Worm (Caenorhabditis elegans) whole organism, young adult: ENCODE data around the gene ZK105.6.

Experiments
- B0336.3 ChIP-seq: fragments of 200-800 bp; sonication (Bioruptor generic); IDR thresholded peaks from 2 replicates; pipeline ENCODE4 v1.3.6; 2022; ENCODE audit warnings: missing genetic modification characterization, missing compliant biosample characterization
- F23B12.7 ChIP-seq: sonication (generic microtip); optimal IDR thresholded peaks from 2 replicates; lab custom pipeline; 2017; ENCODE audit warnings: missing genetic modification characterization, mild to moderate bottlenecking, missing compliant biosample characterization, antibody characterized with exemption, moderate library complexity; ENCODE audit not compliant: insufficient read depth
- Y53G8AR.9 ChIP-seq: fragments of 200-800 bp; sonication (Bioruptor generic); conservative IDR thresholded peaks from 2 replicates; pipeline ENCODE4 v1.3.6; 2022; ENCODE audit warnings: missing genetic modification reagents, missing genetic modification characterization, missing compliant biosample characterization
- aptf-3 ChIP-seq: fragments of 200-800 bp; sonication (Bioruptor generic); IDR thresholded peaks from 2 replicates; pipeline ENCODE4 v1.3.6; 2022; ENCODE audit warnings: missing genetic modification characterization, missing compliant biosample characterization
- ceh-27 ChIP-seq: fragments of 200-800 bp; sonication (Bioruptor generic); optimal IDR thresholded peaks from 2 replicates; lab custom pipeline; 2018; ENCODE audit warnings: mild to moderate bottlenecking, missing genetic modification characterization, moderate library complexity, missing compliant biosample characterization
- efl-1 ChIP-seq: fragments of 150-350 bp; optimal IDR thresholded peaks from 2 replicates; lab custom pipeline; 2014; ENCODE audit warnings: missing biosample characterization, missing genetic modification reagents, missing genetic modification characterization
- egrh-3 ChIP-seq: fragments of 200-800 bp; sonication (Bioruptor generic); IDR thresholded peaks from 2 replicates; pipeline ENCODE4 v1.3.6; 2022; ENCODE audit warnings: missing genetic modification reagents, missing genetic modification characterization, missing compliant biosample characterization
- ekl-4 ChIP-seq: fragments of 200-800 bp; sonication (Bioruptor generic); IDR thresholded peaks from 2 replicates; pipeline ENCODE4 v1.3.6; 2022; ENCODE audit warnings: missing genetic modification reagents, missing genetic modification characterization, missing compliant biosample characterization
- hmg-1.2 ChIP-seq: fragments of 200-800 bp; sonication (Bioruptor generic); IDR thresholded peaks from 2 replicates; pipeline ENCODE4 v1.3.6; 2022; ENCODE audit warnings: missing genetic modification reagents, missing genetic modification characterization, missing compliant biosample characterization
- lin-35 ChIP-seq, 3 experiments: fragments of 150-350 bp in 2 of 3; sonication (generic microtip) in 1 of 3; optimal IDR thresholded peaks; 2 replicates each; lab custom pipeline; 2014 to 2018; ENCODE audit warnings: missing biosample characterization in 3 of 3, missing genetic modification characterization in 3 of 3, missing genetic modification reagents in 3 of 3
- lir-1 ChIP-seq: fragments of 200-800 bp; sonication (Bioruptor generic); conservative IDR thresholded peaks from 2 replicates; pipeline ENCODE4 v1.3.6; 2022; ENCODE audit warnings: missing genetic modification reagents, missing genetic modification characterization, missing compliant biosample characterization
- madf-8 ChIP-seq: fragments of 200-800 bp; sonication (Bioruptor generic); conservative IDR thresholded peaks from 2 replicates; pipeline ENCODE4 v1.3.6; 2022; ENCODE audit warnings: missing genetic modification reagents, missing genetic modification characterization, missing compliant biosample characterization
- rcor-1 ChIP-seq: fragments of 200-800 bp; sonication (Bioruptor generic); IDR thresholded peaks from 2 replicates; pipeline ENCODE4 v1.3.6; 2022; ENCODE audit warnings: missing genetic modification reagents, missing genetic modification characterization, missing compliant biosample characterization
- snpc-4 ChIP-seq, 5 experiments: fragments of 150-350 bp in 1 of 5; sonication (generic microtip) in 4 of 5; optimal IDR thresholded peaks; 2 replicates each; lab custom pipeline; 2014 to 2018; ENCODE audit warnings: missing genetic modification characterization in 5 of 5, missing biosample characterization in 3 of 5, antibody characterized with exemption in 2 of 5, mild to moderate bottlenecking in 2 of 5, missing compliant biosample characterization in 2 of 5, missing genotype in 2 of 5, moderate library complexity in 2 of 5, missing genetic modification reagents in 1 of 5

DNA sequence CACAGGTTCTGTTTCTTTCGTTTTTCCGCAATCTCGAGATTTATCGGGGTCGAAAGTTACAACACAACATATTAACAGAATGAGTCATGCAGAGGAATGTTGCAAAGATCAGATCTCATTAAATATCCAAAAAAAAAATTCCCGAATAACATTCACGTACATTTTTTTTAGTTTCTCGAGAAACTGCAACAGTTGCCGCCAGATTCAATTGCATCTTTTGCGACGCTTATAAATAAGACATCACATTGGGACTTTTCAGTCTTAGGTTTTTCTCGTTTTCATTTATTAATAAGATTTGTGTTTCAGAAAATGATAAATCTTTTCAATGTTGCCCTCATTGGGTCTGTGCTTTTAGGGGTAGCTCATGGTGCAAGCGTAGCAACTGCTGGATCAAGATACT lies 10.2 kb downstream of the ZK105.6 start, which contains the start of gene ZK105.1:
- no peak for TF ChIP-seq ceh-27
- TF ChIP-seq ekl-4 (GFP tag; lab: Robert Waterston, UW), result no peak
- no peak for TF ChIP-seq madf-8
- TF ChIP-seq B0336.3, result no peak
- no peak for TF ChIP-seq snpc-4 (GFP tag; optimal IDR thresholded peaks at IDR 0.05; lab: Kevin White, UChicago)
- no peak for TF ChIP-seq snpc-4 (tag; optimal IDR thresholded peaks at IDR 0.05; lab: Kevin White, UChicago)
- no peak for TF ChIP-seq F23B12.7
- no peak for TF ChIP-seq egrh-3 (GFP tag; lab: Robert Waterston, UW)
- TF ChIP-seq aptf-3, result no peak
- no peak for TF ChIP-seq hmg-1.2 (GFP tag; lab: Robert Waterston, UW)
- no peak for TF ChIP-seq lir-1 (GFP tag; lab: Robert Waterston, UW)
- no peak for TF ChIP-seq lin-35 (GFP tag; optimal IDR thresholded peaks at IDR 0.05; lab: Kevin White, UChicago)
- TF ChIP-seq rcor-1 (GFP tag; lab: Robert Waterston, UW), result no peak
- no peak for TF ChIP-seq Y53G8AR.9 (GFP tag; lab: Robert Waterston, UW)
- no peak for TF ChIP-seq efl-1
